Worm (Caenorhabditis elegans) whole organism, L2 larva: ENCODE measurements around the gene osta-2.

ENCODE experiments used
- C34F6.9 ChIP-seq: fragments of 150-350 bp; optimal IDR thresholded peaks from 2 replicates; lab custom pipeline; 2014; ENCODE audit warnings: missing biosample characterization, missing genetic modification characterization
- F13H6.1 ChIP-seq: sonication (generic microtip); optimal IDR thresholded peaks from 2 replicates; lab custom pipeline; 2016; ENCODE audit warnings: missing genetic modification characterization, missing compliant biosample characterization
- R02D3.7 ChIP-seq: fragments of 150-350 bp; optimal IDR thresholded peaks from 2 replicates; lab custom pipeline; 2014; ENCODE audit warnings: missing biosample characterization, missing genetic modification characterization
- Y55F3AM.14 ChIP-seq: fragments of 200-800 bp; sonication (Bioruptor generic); optimal IDR thresholded peaks from 2 replicates; lab custom pipeline; 2018; ENCODE audit warnings: mild to moderate bottlenecking, missing genetic modification characterization, missing compliant biosample characterization
- ZK546.5 ChIP-seq: sonication (generic microtip); optimal IDR thresholded peaks from 2 replicates; lab custom pipeline; 2017; ENCODE audit warnings: missing biosample characterization, missing genetic modification characterization
- alr-1 ChIP-seq: fragments of 150-350 bp; optimal IDR thresholded peaks from 2 replicates; lab custom pipeline; 2014; ENCODE audit warnings: missing biosample characterization, missing genetic modification characterization
- aly-2 ChIP-seq: fragments of 150-350 bp; optimal IDR thresholded peaks from 2 replicates; lab custom pipeline; 2014; ENCODE audit warnings: missing biosample characterization, missing genetic modification characterization
- ama-1 ChIP-seq: fragments of 150-350 bp; optimal IDR thresholded peaks from 2 replicates; lab custom pipeline; 2018; ENCODE audit warnings: inconsistent platforms
- blmp-1 ChIP-seq: sonication (generic microtip); optimal IDR thresholded peaks from 2 replicates; lab custom pipeline; 2017; ENCODE audit warnings: missing genetic modification characterization, mild to moderate bottlenecking, missing compliant biosample characterization, antibody characterized with exemption, moderate library complexity; ENCODE audit not compliant: insufficient read depth
- crh-2 ChIP-seq: sonication (generic microtip); optimal IDR thresholded peaks from 2 replicates; lab custom pipeline; 2017; ENCODE audit warnings: missing biosample characterization, missing genetic modification characterization
- dmd-4 ChIP-seq: sonication (generic microtip); optimal IDR thresholded peaks from 2 replicates; lab custom pipeline; 2017; ENCODE audit warnings: missing biosample characterization, missing genetic modification characterization
- egl-27 ChIP-seq: sonication (generic microtip); optimal IDR thresholded peaks from 3 replicates; lab custom pipeline; 2017; ENCODE audit warnings: missing biosample characterization, missing genetic modification reagents, missing genetic modification characterization
- elt-1 ChIP-seq: fragments of 150-350 bp; optimal IDR thresholded peaks from 2 replicates; lab custom pipeline; 2014; ENCODE audit warnings: missing biosample characterization, missing genetic modification characterization
- elt-3 ChIP-seq: sonication (generic microtip); optimal IDR thresholded peaks from 2 replicates; lab custom pipeline; 2017; ENCODE audit warnings: missing biosample characterization, missing genetic modification characterization
- fos-1 ChIP-seq: fragments of 150-350 bp; optimal IDR thresholded peaks from 2 replicates; lab custom pipeline; 2014; ENCODE audit warnings: missing biosample characterization, missing genetic modification characterization
- gmeb-1 ChIP-seq: fragments of 150-350 bp; optimal IDR thresholded peaks from 2 replicates; lab custom pipeline; 2014; ENCODE audit warnings: missing biosample characterization, missing genetic modification characterization
- lin-11 ChIP-seq: fragments of 150-350 bp; sonication (generic microtip); optimal IDR thresholded peaks from 2 replicates; lab custom pipeline; 2014; ENCODE audit warnings: missing biosample characterization, missing genetic modification characterization, inconsistent platforms, mixed read lengths
- lin-13 ChIP-seq: fragments of 150-350 bp; optimal IDR thresholded peaks from 2 replicates; lab custom pipeline; 2014; ENCODE audit warnings: missing biosample characterization, missing genetic modification reagents, missing genetic modification characterization
- lsy-2 ChIP-seq, 2 experiments: fragments of 150-350 bp in 1 of 2; sonication (generic microtip) in 1 of 2; optimal IDR thresholded peaks; 2 replicates each; lab custom pipeline; 2014 to 2017; ENCODE audit warnings: missing biosample characterization in 2 of 2, missing genetic modification characterization in 2 of 2
- mab-5 ChIP-seq: fragments of 150-350 bp; optimal IDR thresholded peaks from 2 replicates; lab custom pipeline; 2014; ENCODE audit warnings: missing biosample characterization, missing genetic modification characterization
- mdl-1 ChIP-seq, 2 experiments: fragments of 150-350 bp in 1 of 2; sonication (generic microtip) in 1 of 2; optimal IDR thresholded peaks; 2 replicates each; lab custom pipeline; 2017; ENCODE audit warnings: missing biosample characterization in 2 of 2, missing genetic modification characterization in 2 of 2
- nhr-10 ChIP-seq: sonication (generic microtip); optimal IDR thresholded peaks from 2 replicates; lab custom pipeline; 2017; ENCODE audit warnings: missing biosample characterization, missing genetic modification characterization
- nhr-11 ChIP-seq: fragments of 150-350 bp; optimal IDR thresholded peaks from 2 replicates; lab custom pipeline; 2014; ENCODE audit warnings: missing biosample characterization, missing genetic modification characterization
- nhr-12 ChIP-seq: fragments of 150-350 bp; optimal IDR thresholded peaks from 2 replicates; lab custom pipeline; 2014; ENCODE audit warnings: missing biosample characterization, missing genetic modification characterization
- nhr-129 ChIP-seq: fragments of 150-350 bp; optimal IDR thresholded peaks from 2 replicates; lab custom pipeline; 2014; ENCODE audit warnings: missing biosample characterization, missing genetic modification characterization
- nhr-23 ChIP-seq: fragments of 150-350 bp; optimal IDR thresholded peaks from 2 replicates; lab custom pipeline; 2014; ENCODE audit warnings: missing biosample characterization, missing genetic modification reagents, missing genetic modification characterization
- nhr-237 ChIP-seq: fragments of 150-350 bp; optimal IDR thresholded peaks from 2 replicates; lab custom pipeline; 2014; ENCODE audit warnings: missing biosample characterization, missing genetic modification characterization
- nhr-25 ChIP-seq: fragments of 150-350 bp; sonication (generic microtip); optimal IDR thresholded peaks from 3 replicates; lab custom pipeline; 2014; ENCODE audit warnings: missing biosample characterization, missing genetic modification characterization
- nhr-6 ChIP-seq: fragments of 150-350 bp; optimal IDR thresholded peaks from 2 replicates; lab custom pipeline; 2014; ENCODE audit warnings: missing biosample characterization, missing genetic modification characterization
- nhr-77 ChIP-seq: fragments of 150-350 bp; optimal IDR thresholded peaks from 2 replicates; lab custom pipeline; 2014; ENCODE audit warnings: missing biosample characterization, missing genetic modification characterization
- peb-1 ChIP-seq: fragments of 150-350 bp; optimal IDR thresholded peaks from 2 replicates; lab custom pipeline; 2014; ENCODE audit warnings: missing biosample characterization, missing genetic modification characterization
- sem-4 ChIP-seq: fragments of 150-350 bp; optimal IDR thresholded peaks from 2 replicates; lab custom pipeline; 2014; ENCODE audit warnings: missing biosample characterization, missing genetic modification reagents, missing genetic modification characterization
- skn-1 ChIP-seq: sonication (generic microtip); optimal IDR thresholded peaks from 2 replicates; lab custom pipeline; 2017; ENCODE audit warnings: missing biosample characterization, missing genetic modification characterization
- sma-3 ChIP-seq: sonication (generic microtip); optimal IDR thresholded peaks from 2 replicates; lab custom pipeline; 2016; ENCODE audit warnings: missing genetic modification reagents, missing genetic modification characterization, missing compliant biosample characterization
- sma-9 ChIP-seq, 2 experiments: fragments of 150-350 bp in 1 of 2; sonication (generic microtip) in 1 of 2; optimal IDR thresholded peaks; 2 replicates each; lab custom pipeline; 2014 to 2016; ENCODE audit warnings: missing genetic modification characterization in 2 of 2, mild to moderate bottlenecking in 1 of 2, missing biosample characterization in 1 of 2, missing compliant biosample characterization in 1 of 2, missing genetic modification reagents in 1 of 2, moderate library complexity in 1 of 2
- snpc-4 ChIP-seq: fragments of 150-350 bp; optimal IDR thresholded peaks from 2 replicates; lab custom pipeline; 2014; ENCODE audit warnings: missing biosample characterization, missing genetic modification characterization
- unc-39 ChIP-seq: fragments of 150-350 bp; optimal IDR thresholded peaks from 2 replicates; lab custom pipeline; 2014; ENCODE audit warnings: missing biosample characterization, missing genetic modification characterization
- unc-55 ChIP-seq: fragments of 150-350 bp; sonication (generic microtip); optimal IDR thresholded peaks from 3 replicates; lab custom pipeline; 2014; ENCODE audit warnings: missing biosample characterization, missing genetic modification reagents, missing genetic modification characterization
- zag-1 ChIP-seq: fragments of 150-350 bp; optimal IDR thresholded peaks from 2 replicates; lab custom pipeline; 2014; ENCODE audit warnings: missing biosample characterization, missing genetic modification characterization
- ztf-1 ChIP-seq: fragments of 200-800 bp; sonication (Bioruptor generic); conservative IDR thresholded peaks from 2 replicates; pipeline ENCODE4 v1.3.6; 2022; ENCODE audit warnings: missing genetic modification characterization, missing compliant biosample characterization
- ztf-4 ChIP-seq: fragments of 150-350 bp; optimal IDR thresholded peaks from 2 replicates; lab custom pipeline; 2014; ENCODE audit warnings: missing biosample characterization, missing genetic modification characterization

osta-2 gene

ce11 chrII:5707532-5707931, at the start of gene osta-2:
osta-2 (plus strand) TSS chrII:5707691.
- TF ChIP-seq peb-1 (tag; lab: Kevin White, UChicago) (no peak), fos-1 (no peak), lsy-2 (tag; optimal IDR thresholded peaks at IDR 0.05; lab: Kevin White, UChicago) (no peak), nhr-6 (tag; lab: Kevin White, UChicago) (no peak), Y55F3AM.14 (GFP tag; lab: Kevin White, UChicago) (no peak), C34F6.9 (tag; lab: Kevin White, UChicago) (no peak), nhr-77 (no peak), unc-55 (GFP tag; lab: Kevin White, UChicago) (no peak)

- TF ChIP-seq alr-1 (tag; lab: Kevin White, UChicago) (no peak), nhr-129 (tag; lab: Kevin White, UChicago) (no peak), unc-39 (tag; lab: Kevin White, UChicago) (no peak), elt-1 (tag; lab: Kevin White, UChicago) (no peak), ZK546.5 (tag; lab: Kevin White, UChicago) (no peak), F13H6.1 (no peak), ama-1 (lab: Kevin White, UChicago) (no peak), sma-9 (GFP tag; optimal IDR thresholded peaks at IDR 0.05; lab: Kevin White, UChicago) (no peak), sma-9 (tag; optimal IDR thresholded peaks at IDR 0.05; lab: Kevin White, UChicago) (no peak), blmp-1 (tag; lab: Kevin White, UChicago) (no peak), snpc-4 (no peak), gmeb-1 (tag; lab: Kevin White, UChicago) (no peak), nhr-77 (no peak), nhr-11 (tag; lab: Kevin White, UChicago) (no peak)
Measured at ce11 chrII:5659675-5660074, 47.8 kb upstream of the osta-2 start, which contains the start of gene fut-3. fut-3 (minus strand) TSS chrII:5659775.

ce11 chrII:5660155-5660554, 47.3 kb upstream of the osta-2 start:
- TF ChIP-seq nhr-23 (no peak), alr-1 (tag; lab: Kevin White, UChicago) (no peak), snpc-4 (no peak), peb-1 (tag; lab: Kevin White, UChicago) (no peak), aly-2 (no peak), gmeb-1 (tag; lab: Kevin White, UChicago) (no peak), Y55F3AM.14 (GFP tag; lab: Kevin White, UChicago) (no peak), nhr-25 (no peak), ama-1 (lab: Kevin White, UChicago) (no peak), ztf-4 (tag; lab: Kevin White, UChicago) (no peak), sem-4 (tag; lab: Kevin White, UChicago) (no peak), dmd-4 (no peak)

ce11 chrII:5660736-5661734, 46.5 kb upstream of the osta-2 start, which contains the start of the genes ift-43 and mdt-26:
ift-43 (minus strand) TSS chrII:5660786.
mdt-26 (plus strand) TSS chrII:5661181.
- peak; percentile 34 for TF ChIP-seq mab-5
- no peak for TF ChIP-seq alr-1 (tag; lab: Kevin White, UChicago)
- no peak for TF ChIP-seq aly-2
- peak; percentile 100 for TF ChIP-seq ama-1 (lab: Kevin White, UChicago)
- TF ChIP-seq dmd-4: no peak
- no peak for TF ChIP-seq elt-3 (tag; lab: Kevin White, UChicago)
- no peak for TF ChIP-seq skn-1
- TF ChIP-seq R02D3.7: no peak
- TF ChIP-seq lin-11 (tag; lab: Kevin White, UChicago): peak; percentile 89
- peak; percentile 68 for TF ChIP-seq nhr-6 (tag; lab: Kevin White, UChicago)
- TF ChIP-seq egl-27 (tag; lab: Kevin White, UChicago): peak; percentile 81
- peak; percentile 78 to 88 for TF ChIP-seq lsy-2 (tag; optimal IDR thresholded peaks at IDR 0.05; lab: Kevin White, UChicago)
- peak; percentile 81 for TF ChIP-seq sma-3 (GFP tag; lab: Kevin White, UChicago)
- peak; percentile 53 for TF ChIP-seq fos-1
- no peak for TF ChIP-seq nhr-12 (tag; lab: Kevin White, UChicago)
- TF ChIP-seq nhr-129 (tag; lab: Kevin White, UChicago): peak; percentile 62
- TF ChIP-seq Y55F3AM.14 (GFP tag; lab: Kevin White, UChicago): peak; percentile 6
- peak; percentile 8 for TF ChIP-seq unc-39 (tag; lab: Kevin White, UChicago)
- TF ChIP-seq ZK546.5 (tag; lab: Kevin White, UChicago): peak; percentile 3
- peak; percentile 61 for TF ChIP-seq zag-1 (tag; lab: Kevin White, UChicago)
- TF ChIP-seq nhr-23: no peak
- peak; percentile 57 for TF ChIP-seq gmeb-1 (tag; lab: Kevin White, UChicago)
- TF ChIP-seq nhr-10 (tag; lab: Kevin White, UChicago): peak; percentile 72
- TF ChIP-seq snpc-4: no peak
- TF ChIP-seq crh-2 (tag; lab: Kevin White, UChicago): peak; percentile 80
- TF ChIP-seq ztf-4 (tag; lab: Kevin White, UChicago): peak; percentile 73
- TF ChIP-seq nhr-237 (tag; lab: Kevin White, UChicago): peak; percentile 54
- TF ChIP-seq peb-1 (tag; lab: Kevin White, UChicago): no peak
- TF ChIP-seq blmp-1 (tag; lab: Kevin White, UChicago): peak; percentile 20
- TF ChIP-seq nhr-25: peak; percentile 51
- peak; percentile 81 for TF ChIP-seq lin-13 (GFP tag; lab: Kevin White, UChicago)
- TF ChIP-seq sem-4 (tag; lab: Kevin White, UChicago): peak; percentile 67
- TF ChIP-seq elt-1 (tag; lab: Kevin White, UChicago): no peak
- TF ChIP-seq ztf-1 (GFP tag; lab: Robert Waterston, UW): no peak
- peak; percentile 57 to 73 for TF ChIP-seq mdl-1 (tag; optimal IDR thresholded peaks at IDR 0.05; lab: Kevin White, UChicago)
